Worm (Caenorhabditis elegans) whole organism, L3 larva: ENCODE data around the gene F25E5.9.
A peak's percentile ranks its signal among the peaks of the same experiment; 100 is the strongest.

Experiments used
- R02D3.7 ChIP-seq: fragments of 150-350 bp; optimal IDR thresholded peaks from 2 replicates; lab custom pipeline; 2014; ENCODE audit warnings: missing biosample characterization, missing genetic modification characterization
- ZK546.5 ChIP-seq: sonication (generic microtip); optimal IDR thresholded peaks from 2 replicates; lab custom pipeline; 2017; ENCODE audit warnings: missing biosample characterization, missing genetic modification characterization
- aly-2 ChIP-seq: fragments of 150-350 bp; optimal IDR thresholded peaks from 2 replicates; lab custom pipeline; 2014; ENCODE audit warnings: missing biosample characterization, missing genetic modification characterization
- ama-1 ChIP-seq: fragments of 150-350 bp; optimal IDR thresholded peaks from 2 replicates; lab custom pipeline; 2018
- ceh-16 ChIP-seq: sonication (generic microtip); optimal IDR thresholded peaks from 2 replicates; lab custom pipeline; 2017; ENCODE audit warnings: missing biosample characterization, missing genetic modification characterization
- ceh-28 ChIP-seq: fragments of 150-350 bp; optimal IDR thresholded peaks from 2 replicates; lab custom pipeline; 2014; ENCODE audit warnings: missing biosample characterization, missing genetic modification reagents, missing genetic modification characterization
- ceh-82 ChIP-seq: fragments of 150-350 bp; optimal IDR thresholded peaks from 2 replicates; lab custom pipeline; 2014; ENCODE audit warnings: missing biosample characterization, missing genetic modification characterization
- daf-12 ChIP-seq: fragments of 150-350 bp; optimal IDR thresholded peaks from 2 replicates; lab custom pipeline; 2014; ENCODE audit warnings: missing biosample characterization, missing genetic modification reagents, missing genetic modification characterization
- egl-27 ChIP-seq: sonication (generic microtip); optimal IDR thresholded peaks from 4 replicates; lab custom pipeline; 2017; ENCODE audit warnings: missing biosample characterization, missing genetic modification reagents, missing genetic modification characterization
- egl-5 ChIP-seq: fragments of 150-350 bp; optimal IDR thresholded peaks from 2 replicates; lab custom pipeline; 2017; ENCODE audit warnings: missing biosample characterization, missing genetic modification reagents, missing genetic modification characterization, inconsistent platforms
- elt-1 ChIP-seq: fragments of 150-350 bp; optimal IDR thresholded peaks from 2 replicates; lab custom pipeline; 2014; ENCODE audit warnings: missing biosample characterization, missing genetic modification characterization
- elt-2 ChIP-seq: sonication (generic microtip); optimal IDR thresholded peaks from 2 replicates; lab custom pipeline; 2016; ENCODE audit warnings: missing genetic modification reagents, mild to moderate bottlenecking, missing genetic modification characterization, missing compliant biosample characterization
- elt-3 ChIP-seq, 3 experiments: fragments of 150-350 bp in 1 of 3; sonication (generic microtip) in 2 of 3; optimal IDR thresholded peaks; 2 replicates in 2 of 3; 4 replicates in 1 of 3; lab custom pipeline; 2014 to 2017; ENCODE audit warnings: missing biosample characterization in 3 of 3, missing genetic modification characterization in 3 of 3
- eor-1 ChIP-seq, 2 experiments: fragments of 150-350 bp; optimal IDR thresholded peaks; 2 replicates each; lab custom pipeline; 2014 to 2018; ENCODE audit warnings: missing biosample characterization in 2 of 2, missing genetic modification characterization in 2 of 2
- fkh-10 ChIP-seq: sonication (generic microtip); optimal IDR thresholded peaks from 2 replicates; lab custom pipeline; 2017; ENCODE audit warnings: missing biosample characterization, missing genetic modification reagents, missing genetic modification characterization
- lin-15B ChIP-seq: fragments of 150-350 bp; optimal IDR thresholded peaks from 2 replicates; lab custom pipeline; 2014; ENCODE audit warnings: missing biosample characterization, missing genetic modification characterization
- lin-39 ChIP-seq: fragments of 150-350 bp; optimal IDR thresholded peaks from 2 replicates; lab custom pipeline; 2018; ENCODE audit warnings: missing biosample characterization, missing genetic modification reagents, missing genetic modification characterization
- lsy-12 ChIP-seq: sonication (generic microtip); optimal IDR thresholded peaks from 2 replicates; lab custom pipeline; 2016; ENCODE audit warnings: mild to moderate bottlenecking, missing genetic modification characterization, missing compliant biosample characterization
- mdl-1 ChIP-seq: fragments of 150-350 bp; optimal IDR thresholded peaks from 2 replicates; lab custom pipeline; 2014; ENCODE audit warnings: missing biosample characterization, missing genetic modification characterization
- mml-1 ChIP-seq: fragments of 150-350 bp; sonication (generic microtip); optimal IDR thresholded peaks from 3 replicates; lab custom pipeline; 2014; ENCODE audit warnings: missing biosample characterization, missing genetic modification characterization
- nfya-1 ChIP-seq: sonication (generic microtip); optimal IDR thresholded peaks from 2 replicates; lab custom pipeline; 2017; ENCODE audit warnings: missing genetic modification characterization, mild to moderate bottlenecking, missing compliant biosample characterization, antibody characterized with exemption, moderate library complexity; ENCODE audit not compliant: insufficient read depth
- nhr-12 ChIP-seq: fragments of 150-350 bp; optimal IDR thresholded peaks from 2 replicates; lab custom pipeline; 2014; ENCODE audit warnings: missing biosample characterization, missing genetic modification characterization
- nhr-23 ChIP-seq: fragments of 150-350 bp; optimal IDR thresholded peaks from 2 replicates; lab custom pipeline; 2014; ENCODE audit warnings: missing biosample characterization, missing genetic modification reagents, missing genetic modification characterization
- nhr-237 ChIP-seq: fragments of 150-350 bp; optimal IDR thresholded peaks from 2 replicates; lab custom pipeline; 2014; ENCODE audit warnings: missing biosample characterization, missing genetic modification characterization
- nhr-25 ChIP-seq: sonication (generic microtip); optimal IDR thresholded peaks from 2 replicates; lab custom pipeline; 2017; ENCODE audit warnings: missing biosample characterization, missing genetic modification characterization
- nhr-28 ChIP-seq: fragments of 150-350 bp; optimal IDR thresholded peaks from 2 replicates; lab custom pipeline; 2014; ENCODE audit warnings: missing biosample characterization, missing genetic modification characterization
- nhr-67 ChIP-seq: fragments of 150-350 bp; optimal IDR thresholded peaks from 2 replicates; lab custom pipeline; 2014; ENCODE audit warnings: missing biosample characterization, missing genetic modification characterization
- nhr-77 ChIP-seq: fragments of 150-350 bp; optimal IDR thresholded peaks from 2 replicates; lab custom pipeline; 2014; ENCODE audit warnings: missing biosample characterization, missing genetic modification characterization
- pha-4 ChIP-seq: fragments of 150-350 bp; optimal IDR thresholded peaks from 2 replicates; lab custom pipeline; 2014; ENCODE audit warnings: missing biosample characterization, missing genetic modification reagents, missing genetic modification characterization
- pqm-1 ChIP-seq: fragments of 150-350 bp; optimal IDR thresholded peaks from 2 replicates; lab custom pipeline; 2017; ENCODE audit warnings: missing biosample characterization, missing genetic modification characterization, inconsistent platforms
- snpc-4 ChIP-seq: fragments of 150-350 bp; optimal IDR thresholded peaks from 2 replicates; lab custom pipeline; 2014; ENCODE audit warnings: missing biosample characterization, missing genetic modification characterization
- unc-62 ChIP-seq: fragments of 150-350 bp; sonication (generic microtip); optimal IDR thresholded peaks from 4 replicates; lab custom pipeline; 2014; ENCODE audit warnings: missing biosample characterization, missing genetic modification reagents, missing genetic modification characterization
- zag-1 ChIP-seq: fragments of 150-350 bp; optimal IDR thresholded peaks from 2 replicates; lab custom pipeline; 2014; ENCODE audit warnings: missing biosample characterization, missing genetic modification characterization

F25E5.9 gene

ce11 chrV:7437538-7437937 is at the start of gene F25E5.9:
F25E5.9 (minus strand) TSS chrV:7437919.
- TF ChIP-seq lin-39 (tag; lab: Kevin White, UChicago) (peak; percentile 3), nfya-1 (tag; lab: Kevin White, UChicago) (peak; percentile 51), nhr-28 (tag; lab: Kevin White, UChicago) (no peak), fkh-10 (GFP tag; lab: Kevin White, UChicago) (peak; percentile 28), snpc-4 (tag; lab: Kevin White, UChicago) (peak; percentile 32), ama-1 (peak; percentile 10), lin-15B (tag; lab: Kevin White, UChicago) (peak; percentile 7), egl-27 (no peak), nhr-237 (no peak)

- TF ChIP-seq elt-3 (tag; optimal IDR thresholded peaks at IDR 0.05; lab: Kevin White, UChicago) (no peak), mml-1 (no peak), egl-27 (no peak), nhr-12 (no peak), nhr-67 (tag; lab: Kevin White, UChicago) (no peak), pha-4 (no peak), elt-2 (tag; lab: Kevin White, UChicago) (no peak), ceh-28 (tag; lab: Kevin White, UChicago) (no peak), elt-1 (no peak), lin-15B (tag; lab: Kevin White, UChicago) (no peak), ceh-16 (tag; lab: Kevin White, UChicago) (no peak), zag-1 (no peak)
Observed at ce11 chrV:7487518-7487917, 49.8 kb upstream of the F25E5.9 start, which contains the start of gene srbc-7. srbc-7 (minus strand) TSS chrV:7487618.

- TF ChIP-seq nhr-77 (tag; lab: Kevin White, UChicago) (no peak), lsy-12 (tag; lab: Kevin White, UChicago) (no peak), eor-1 (tag; optimal IDR thresholded peaks at IDR 0.05; lab: Kevin White, UChicago) (no peak), unc-62 (GFP tag; lab: Kevin White, UChicago) (no peak), pha-4 (no peak)
Observed at ce11 chrV:7485000-7485399, 47.3 kb upstream of the F25E5.9 start, which contains the start of gene srbc-8. srbc-8 (minus strand) TSS chrV:7485100.

- TF ChIP-seq mdl-1 (tag; lab: Kevin White, UChicago) (no peak), nhr-28 (tag; lab: Kevin White, UChicago) (no peak)
Observed at ce11 chrV:7480949-7481348, 43.2 kb upstream of the F25E5.9 start, which contains the start of gene C18B10.6. C18B10.6 (minus strand) TSS chrV:7481049.

- TF ChIP-seq unc-62 (GFP tag; lab: Kevin White, UChicago), result no peak
- TF ChIP-seq ZK546.5, result no peak
- no peak for TF ChIP-seq aly-2 (tag; lab: Kevin White, UChicago)
- no peak for TF ChIP-seq nhr-23 (tag; lab: Kevin White, UChicago)
Observed at ce11 chrV:7478404-7478803, 40.7 kb upstream of the F25E5.9 start, which contains the start of gene str-190. str-190 (minus strand) TSS chrV:7478504.

ce11 chrV:7476766-7477165 is 39.0 kb upstream of the F25E5.9 start, which contains the start of gene srh-125:
srh-125 (minus strand) TSS chrV:7476866.
- TF ChIP-seq nhr-25 (tag; lab: Kevin White, UChicago), result no peak
- TF ChIP-seq lin-39 (tag; lab: Kevin White, UChicago), result no peak
- TF ChIP-seq zag-1, result no peak
- TF ChIP-seq egl-27, result no peak
- no peak for TF ChIP-seq ama-1
- TF ChIP-seq ceh-28 (tag; lab: Kevin White, UChicago), result no peak
- no peak for TF ChIP-seq lsy-12 (tag; lab: Kevin White, UChicago)
- no peak for TF ChIP-seq nhr-77 (tag; lab: Kevin White, UChicago)
- TF ChIP-seq egl-5 (tag; lab: Kevin White, UChicago), result no peak
- TF ChIP-seq R02D3.7 (tag; lab: Kevin White, UChicago), result no peak
- no peak for TF ChIP-seq daf-12 (tag; lab: Kevin White, UChicago)
- TF ChIP-seq snpc-4 (tag; lab: Kevin White, UChicago), result no peak
- TF ChIP-seq nhr-23 (tag; lab: Kevin White, UChicago), result no peak
- no peak for TF ChIP-seq nhr-28 (tag; lab: Kevin White, UChicago)
- no peak for TF ChIP-seq ceh-16 (tag; lab: Kevin White, UChicago)
- TF ChIP-seq pqm-1, result no peak
- TF ChIP-seq ceh-82 (tag; lab: Kevin White, UChicago), result no peak
- TF ChIP-seq pha-4, result no peak
- TF ChIP-seq, all 47 proteins: peak for 0
